Worm (Caenorhabditis elegans) whole organism, L4 larva: Measurements from ENCODE around the gene nhr-285.

Experiments used
- F37D6.2 ChIP-seq: sonication (generic microtip); optimal IDR thresholded peaks from 2 replicates; lab custom pipeline; 2016; ENCODE audit warnings: mild to moderate bottlenecking, missing genetic modification characterization, missing compliant biosample characterization
- R02D3.7 ChIP-seq: fragments of 150-350 bp; sonication (generic microtip); optimal IDR thresholded peaks from 3 replicates; lab custom pipeline; 2014; ENCODE audit warnings: missing biosample characterization, missing genetic modification characterization
- T26A8.4 ChIP-seq: fragments of 200-800 bp; sonication (Bioruptor generic); IDR thresholded peaks from 2 replicates; pipeline ENCODE4 v1.3.6; 2022; ENCODE audit warnings: missing genetic modification characterization, missing compliant biosample characterization
- Y48G9A.11 ChIP-seq: fragments of 200-800 bp; sonication (Bioruptor generic); IDR thresholded peaks from 2 replicates; pipeline ENCODE4 v1.3.6; 2022; ENCODE audit warnings: missing genetic modification reagents, missing genetic modification characterization, missing compliant biosample characterization
- Y5F2A.4 ChIP-seq: fragments of 200-800 bp; sonication (Bioruptor generic); optimal IDR thresholded peaks from 2 replicates; lab custom pipeline; 2018; ENCODE audit warnings: mild to moderate bottlenecking, missing genetic modification characterization, missing compliant biosample characterization
- Y75B8A.6 ChIP-seq: fragments of 200-800 bp; sonication (Bioruptor generic); IDR thresholded peaks from 2 replicates; pipeline ENCODE4 v1.3.6; 2022; ENCODE audit warnings: missing genetic modification reagents, missing genetic modification characterization, missing compliant biosample characterization
- ZK337.2 ChIP-seq: fragments of 200-800 bp; sonication (Bioruptor generic); IDR thresholded peaks from 2 replicates; pipeline ENCODE4 v1.3.6; 2022; ENCODE audit warnings: missing genetic modification reagents, missing genetic modification characterization, missing compliant biosample characterization
- ama-1 ChIP-seq: fragments of 150-350 bp; optimal IDR thresholded peaks from 2 replicates; lab custom pipeline; 2014; ENCODE audit warnings: inconsistent platforms, mixed read lengths
- arid-1 ChIP-seq: fragments of 200-800 bp; sonication (Bioruptor generic); conservative IDR thresholded peaks from 2 replicates; pipeline ENCODE4 v1.3.6; 2022; ENCODE audit warnings: missing genetic modification reagents, missing genetic modification characterization, missing compliant biosample characterization
- attf-4 ChIP-seq: sonication (generic microtip); optimal IDR thresholded peaks from 3 replicates; lab custom pipeline; 2017; ENCODE audit warnings: missing biosample characterization, missing genetic modification characterization
- ceh-28 ChIP-seq: fragments of 150-350 bp; optimal IDR thresholded peaks from 2 replicates; lab custom pipeline; 2014; ENCODE audit warnings: missing biosample characterization, missing genetic modification reagents, missing genetic modification characterization
- ceh-32 ChIP-seq: sonication (generic microtip); optimal IDR thresholded peaks from 2 replicates; lab custom pipeline; 2016; ENCODE audit warnings: mild to moderate bottlenecking, missing genetic modification characterization, missing compliant biosample characterization; ENCODE audit not compliant: poor library complexity
- ceh-82 ChIP-seq: sonication (generic microtip); optimal IDR thresholded peaks from 2 replicates; lab custom pipeline; 2017; ENCODE audit warnings: missing biosample characterization, missing genetic modification characterization
- ces-1 ChIP-seq: fragments of 150-350 bp; sonication (generic microtip); optimal IDR thresholded peaks from 4 replicates; lab custom pipeline; 2014; ENCODE audit warnings: missing biosample characterization, missing genetic modification reagents, missing genetic modification characterization
- cey-2 ChIP-seq: sonication (generic microtip); optimal IDR thresholded peaks from 3 replicates; lab custom pipeline; 2017; ENCODE audit warnings: missing genetic modification characterization, mild to moderate bottlenecking, missing compliant biosample characterization, antibody characterized with exemption, borderline replicate concordance; ENCODE audit not compliant: insufficient read depth
- ctbp-1 ChIP-seq: fragments of 200-800 bp; sonication (Bioruptor generic); IDR thresholded peaks from 2 replicates; pipeline ENCODE4 v1.3.6; 2022; ENCODE audit warnings: missing genetic modification reagents, missing genetic modification characterization, missing compliant biosample characterization
- daf-8 ChIP-seq: fragments of 200-800 bp; sonication (Bioruptor generic); IDR thresholded peaks from 2 replicates; pipeline ENCODE4 v1.3.6; 2022; ENCODE audit warnings: missing genetic modification characterization, missing compliant biosample characterization
- dmd-6 ChIP-seq: fragments of 200-800 bp; sonication (Bioruptor generic); IDR thresholded peaks from 2 replicates; pipeline ENCODE4 v1.3.6; 2022; ENCODE audit warnings: missing genetic modification reagents, missing genetic modification characterization, missing compliant biosample characterization
- dmd-9 ChIP-seq: fragments of 200-800 bp; sonication (Bioruptor generic); IDR thresholded peaks from 2 replicates; pipeline ENCODE4 v1.3.6; 2022; ENCODE audit warnings: missing genetic modification reagents, missing genetic modification characterization, missing compliant biosample characterization
- dpl-1 ChIP-seq: fragments of 150-350 bp; optimal IDR thresholded peaks from 2 replicates; lab custom pipeline; 2014; ENCODE audit warnings: missing biosample characterization, missing genetic modification reagents, missing genetic modification characterization
- dve-1 ChIP-seq: sonication (generic microtip); optimal IDR thresholded peaks from 2 replicates; lab custom pipeline; 2017; ENCODE audit warnings: antibody characterized with exemption, mild to moderate bottlenecking, missing genetic modification characterization, missing compliant biosample characterization; ENCODE audit not compliant: insufficient read depth
- hlh-30 ChIP-seq: sonication (generic microtip); optimal IDR thresholded peaks from 2 replicates; lab custom pipeline; 2017; ENCODE audit warnings: antibody characterized with exemption, mild to moderate bottlenecking, missing genetic modification characterization, missing compliant biosample characterization; ENCODE audit not compliant: insufficient read depth
- hmg-1.1 ChIP-seq: fragments of 200-800 bp; sonication (Bioruptor generic); IDR thresholded peaks from 2 replicates; pipeline ENCODE4 v1.3.6; 2022; ENCODE audit warnings: missing genetic modification reagents, missing genetic modification characterization, missing compliant biosample characterization
- lin-1 ChIP-seq: fragments of 200-800 bp; sonication (Bioruptor generic); IDR thresholded peaks from 2 replicates; pipeline ENCODE4 v1.3.6; 2022; ENCODE audit warnings: missing genetic modification reagents, missing genetic modification characterization, missing compliant biosample characterization
- lin-39 ChIP-seq: fragments of 150-350 bp; optimal IDR thresholded peaks from 2 replicates; lab custom pipeline; 2014; ENCODE audit warnings: missing biosample characterization, missing genetic modification reagents, missing genetic modification characterization
- lir-3 ChIP-seq: sonication (generic microtip); optimal IDR thresholded peaks from 2 replicates; lab custom pipeline; 2016; ENCODE audit warnings: mild to moderate bottlenecking, missing genetic modification characterization, missing compliant biosample characterization
- madf-9 ChIP-seq: fragments of 200-800 bp; sonication (Bioruptor generic); conservative IDR thresholded peaks from 2 replicates; pipeline ENCODE4 v1.3.6; 2022; ENCODE audit warnings: missing genetic modification reagents, missing genetic modification characterization, missing compliant biosample characterization
- mep-1 ChIP-seq: fragments of 150-350 bp; sonication (generic microtip); optimal IDR thresholded peaks from 3 replicates; lab custom pipeline; 2014; ENCODE audit warnings: missing biosample characterization, missing genetic modification characterization
- nhr-10 ChIP-seq: fragments of 150-350 bp; optimal IDR thresholded peaks from 2 replicates; lab custom pipeline; 2014; ENCODE audit warnings: missing biosample characterization, missing genetic modification characterization
- nhr-11 ChIP-seq: fragments of 150-350 bp; optimal IDR thresholded peaks from 2 replicates; lab custom pipeline; 2014; ENCODE audit warnings: missing biosample characterization, missing genetic modification characterization
- nhr-111 ChIP-seq: fragments of 200-800 bp; sonication (Bioruptor generic); optimal IDR thresholded peaks from 2 replicates; lab custom pipeline; 2018; ENCODE audit warnings: mild to moderate bottlenecking, missing genetic modification characterization, missing compliant biosample characterization
- nhr-237 ChIP-seq: sonication (generic microtip); optimal IDR thresholded peaks from 2 replicates; lab custom pipeline; 2017; ENCODE audit warnings: missing biosample characterization, missing genetic modification characterization
- nhr-25 ChIP-seq: sonication (generic microtip); optimal IDR thresholded peaks from 2 replicates; lab custom pipeline; 2017; ENCODE audit warnings: missing genetic modification characterization, mild to moderate bottlenecking, missing compliant biosample characterization, antibody characterized with exemption, moderate library complexity, borderline replicate concordance; ENCODE audit not compliant: insufficient read depth
- nhr-28 ChIP-seq: fragments of 150-350 bp; optimal IDR thresholded peaks from 2 replicates; lab custom pipeline; 2014; ENCODE audit warnings: missing biosample characterization, missing genetic modification characterization
- nhr-41 ChIP-seq: fragments of 200-800 bp; sonication (Bioruptor generic); IDR thresholded peaks from 2 replicates; pipeline ENCODE4 v1.3.6; 2022; ENCODE audit warnings: missing genetic modification reagents, missing genetic modification characterization, missing compliant biosample characterization
- nhr-42 ChIP-seq: fragments of 200-800 bp; sonication (Bioruptor generic); IDR thresholded peaks from 2 replicates; pipeline ENCODE4 v1.3.6; 2022; ENCODE audit warnings: missing genetic modification characterization, missing compliant biosample characterization
- nhr-48 ChIP-seq: sonication (generic microtip); optimal IDR thresholded peaks from 2 replicates; lab custom pipeline; 2016; ENCODE audit warnings: mild to moderate bottlenecking, missing genetic modification characterization, missing compliant biosample characterization
- nhr-77 ChIP-seq: fragments of 150-350 bp; optimal IDR thresholded peaks from 2 replicates; lab custom pipeline; 2014; ENCODE audit warnings: missing biosample characterization, missing genetic modification characterization
- pha-4 ChIP-seq, 2 experiments: fragments of 150-350 bp in 1 of 2; fragments of 200-800 bp in 1 of 2; sonication (Bioruptor generic) in 1 of 2; IDR thresholded peaks in 1 of 2; optimal IDR thresholded peaks in 1 of 2; 2 replicates each; pipeline versions ENCODE4 v1.3.6 to Lab custom; 2014 to 2022; ENCODE audit warnings: missing genetic modification characterization in 2 of 2, missing genetic modification reagents in 2 of 2, missing biosample characterization in 1 of 2, missing compliant biosample characterization in 1 of 2
- rbr-2 ChIP-seq: sonication (generic microtip); optimal IDR thresholded peaks from 2 replicates; lab custom pipeline; 2016; ENCODE audit warnings: missing genotype, missing genetic modification characterization, missing compliant biosample characterization
- sdz-12 ChIP-seq: fragments of 200-800 bp; sonication (Bioruptor generic); optimal IDR thresholded peaks from 2 replicates; lab custom pipeline; 2018; ENCODE audit warnings: mild to moderate bottlenecking, missing genetic modification characterization, missing compliant biosample characterization
- set-16 ChIP-seq: fragments of 200-800 bp; sonication (Bioruptor generic); IDR thresholded peaks from 2 replicates; pipeline ENCODE4 v1.3.6; 2022; ENCODE audit warnings: missing genetic modification reagents, missing genetic modification characterization, missing compliant biosample characterization
- snpc-1.2 ChIP-seq: fragments of 200-800 bp; sonication (Bioruptor generic); IDR thresholded peaks from 2 replicates; pipeline ENCODE4 v1.3.6; 2022; ENCODE audit warnings: missing genetic modification reagents, missing genetic modification characterization, missing compliant biosample characterization
- spr-1 ChIP-seq: sonication (generic microtip); optimal IDR thresholded peaks from 2 replicates; lab custom pipeline; 2016; ENCODE audit warnings: mild to moderate bottlenecking, missing genetic modification characterization, missing compliant biosample characterization
- unc-130 ChIP-seq: sonication (generic microtip); optimal IDR thresholded peaks from 2 replicates; lab custom pipeline; 2016; ENCODE audit warnings: missing genetic modification reagents, missing genetic modification characterization, missing compliant biosample characterization
- unc-39 ChIP-seq: sonication (generic microtip); optimal IDR thresholded peaks from 2 replicates; lab custom pipeline; 2017; ENCODE audit warnings: missing biosample characterization, missing genetic modification characterization
- vab-7 ChIP-seq: fragments of 200-800 bp; sonication (Bioruptor generic); IDR thresholded peaks from 2 replicates; pipeline ENCODE4 v1.3.6; 2022; ENCODE audit warnings: missing genetic modification reagents, missing genetic modification characterization, missing compliant biosample characterization
- zip-11 ChIP-seq: fragments of 200-800 bp; sonication (Bioruptor generic); IDR thresholded peaks from 2 replicates; pipeline ENCODE4 v1.3.6; 2022; ENCODE audit warnings: missing genetic modification characterization, missing compliant biosample characterization
- zip-2 ChIP-seq: fragments of 150-350 bp; optimal IDR thresholded peaks from 2 replicates; lab custom pipeline; 2014; ENCODE audit warnings: missing biosample characterization, missing genetic modification characterization
- ztf-7 ChIP-seq: fragments of 150-350 bp; optimal IDR thresholded peaks from 2 replicates; lab custom pipeline; 2014; ENCODE audit warnings: missing biosample characterization, missing genetic modification characterization

nhr-285 gene

ce11 chrV:15766122-15766594 lies 12.9 kb downstream of the nhr-285 start, which contains the start of the genes haf-3 and F57A10.2 (continued):
- TF ChIP-seq nhr-111 (GFP tag; lab: Kevin White, UChicago) (no peak), lin-1 (GFP tag; lab: Robert Waterston, UW) (peak; percentile 55; the same call in 1 of the 2 replicates), set-16 (no peak), nhr-11 (tag; lab: Kevin White, UChicago) (peak; percentile 79), unc-130 (no peak), ces-1 (peak; percentile 6), ceh-82 (tag; lab: Kevin White, UChicago) (no peak), nhr-237 (tag; lab: Kevin White, UChicago) (no peak), rbr-2 (tag; lab: Kevin White, UChicago) (peak; percentile 88), daf-8 (no peak), ctbp-1 (peak; percentile 80; the same call in 1 of the 2 replicates), vab-7 (GFP tag; lab: Robert Waterston, UW) (peak; percentile 43; the same call in 1 of the 2 replicates), ceh-32 (tag; lab: Kevin White, UChicago) (peak; percentile 38), nhr-77 (peak; percentile 90), pha-4 (GFP tag; IDR thresholded peaks at IDR 0.05; lab: Robert Waterston, UW) (peak; percentile 73), pha-4 (tag; optimal IDR thresholded peaks at IDR 0.05; lab: Kevin White, UChicago) (peak; percentile 46), Y5F2A.4 (GFP tag; lab: Kevin White, UChicago) (peak; percentile 40), arid-1 (GFP tag; lab: Robert Waterston, UW) (0 out of 2 replicates have a peak, but pooled peaks have one; percentile 37), zip-11 (GFP tag; lab: Robert Waterston, UW) (no peak), nhr-41 (GFP tag; lab: Robert Waterston, UW) (no peak), nhr-42 (GFP tag; lab: Robert Waterston, UW) (no peak), F37D6.2 (peak; percentile 77), zip-2 (peak; percentile 76), lir-3 (no peak), spr-1 (tag; lab: Kevin White, UChicago) (peak; percentile 78), Y75B8A.6 (no peak), dmd-6 (peak; percentile 89), sdz-12 (no peak), dmd-9 (no peak), ZK337.2 (no peak), T26A8.4 (GFP tag; lab: Robert Waterston, UW) (peak; percentile 94), mep-1 (tag; lab: Kevin White, UChicago) (peak; percentile 94), dpl-1 (peak; percentile 99), hlh-30 (peak; percentile 78), R02D3.7 (tag; lab: Kevin White, UChicago) (no peak), dve-1 (tag; lab: Kevin White, UChicago) (peak; percentile 95), nhr-25 (peak; percentile 9), ceh-28 (tag; lab: Kevin White, UChicago) (no peak), unc-39 (no peak), snpc-1.2 (GFP tag; lab: Robert Waterston, UW) (peak; percentile 70), nhr-48 (tag; lab: Kevin White, UChicago) (peak; percentile 75), cey-2 (tag; lab: Kevin White, UChicago) (no peak), ztf-7 (tag; lab: Kevin White, UChicago) (peak; percentile 81), lin-39 (tag; lab: Kevin White, UChicago) (no peak), nhr-28 (tag; lab: Kevin White, UChicago) (peak; percentile 73), attf-4 (tag; lab: Kevin White, UChicago) (no peak), Y48G9A.11 (peak; percentile 75), nhr-10 (no peak), ama-1 (lab: Kevin White, UChicago) (no peak), hmg-1.1 (peak; percentile 79), madf-9 (GFP tag; lab: Robert Waterston, UW) (peak; percentile 56; the same call in 1 of the 2 replicates)
